Fruit fly (Drosophila melanogaster): ENCODE measurements around the gene SerRS-m.

Gene SerRS-m

dm6 chr3R:15293005-15293877 is 47.2 kb upstream of the SerRS-m start (continued):
- TF ChIP-seq CG9139 (GFP tag; optimal IDR thresholded peaks at IDR 0.05) (peak; percentile 1), Sox14 (GFP tag; optimal IDR thresholded peaks at IDR 0.05) (no peak), Blimp-1 (GFP tag; optimal IDR thresholded peaks at IDR 0.05) (peak; percentile 67), fd85E (GFP tag; optimal IDR thresholded peaks at IDR 0.05) (peak; percentile 8), Smox (GFP tag; optimal IDR thresholded peaks at IDR 0.05) (no peak), vri (GFP tag; optimal IDR thresholded peaks at IDR 0.05) (peak; percentile 48), CG3032 (tag; optimal IDR thresholded peaks at IDR 0.05) (no peak), Eip78C (GFP tag) (peak; percentile 79), CG6808 (GFP tag; optimal IDR thresholded peaks at IDR 0.05) (peak; percentile 44), Ets96B (tag; optimal IDR thresholded peaks at IDR 0.05) (no peak), CG6276 (GFP tag; optimal IDR thresholded peaks at IDR 0.05) (no peak), topi (GFP tag; optimal IDR thresholded peaks at IDR 0.05) (peak; percentile 38), CG6854 (GFP tag; optimal IDR thresholded peaks at IDR 0.05) (no peak), eg (GFP tag; IDR thresholded peaks at IDR 0.05) (no peak), CG10631 (GFP tag; optimal IDR thresholded peaks at IDR 0.05) (no peak), fd59A (GFP tag; optimal IDR thresholded peaks at IDR 0.05) (no peak), CG1621 (tag; optimal IDR thresholded peaks at IDR 0.05) (no peak), CG11762 (GFP tag; optimal IDR thresholded peaks at IDR 0.05; ENCODE audit: insufficient read depth) (no peak), net (GFP tag; optimal IDR thresholded peaks at IDR 0.05) (no peak), Sox15 (GFP tag; optimal IDR thresholded peaks at IDR 0.05) (no peak), Sox102F (GFP tag; optimal IDR thresholded peaks at IDR 0.05) (peak; percentile 52), Hr39 (GFP tag; optimal IDR thresholded peaks at IDR 0.05) (no peak), CG34406 (GFP tag; optimal IDR thresholded peaks at IDR 0.05) (peak; percentile 33), OdsH (GFP tag; optimal IDR thresholded peaks at IDR 0.05) (no peak), CG6792 (GFP tag; optimal IDR thresholded peaks at IDR 0.05) (peak; percentile 33), CG10669 (GFP tag; optimal IDR thresholded peaks at IDR 0.05) (no peak), Eip75B (GFP tag; optimal IDR thresholded peaks at IDR 0.05) (no peak)

dm6 chr3R:15293878-15294350 is 46.6 kb upstream of the SerRS-m start:
- TF ChIP-seq Blimp-1 (GFP tag; optimal IDR thresholded peaks at IDR 0.05) (peak; percentile 17), CG32006 (GFP tag; optimal IDR thresholded peaks at IDR 0.05) (no peak), acj6 (GFP tag; optimal IDR thresholded peaks at IDR 0.05) (no peak), vri (GFP tag; optimal IDR thresholded peaks at IDR 0.05) (peak; percentile 42), salr (GFP tag; optimal IDR thresholded peaks at IDR 0.05) (no peak), net (GFP tag; optimal IDR thresholded peaks at IDR 0.05) (no peak), CG6808 (GFP tag; optimal IDR thresholded peaks at IDR 0.05) (no peak)

- no peak for TF ChIP-seq CG8319 (GFP tag; optimal IDR thresholded peaks at IDR 0.05)
- TF ChIP-seq Hr4 (GFP tag; optimal IDR thresholded peaks at IDR 0.05), result no peak
- no peak for TF ChIP-seq Hr38 (GFP tag; optimal IDR thresholded peaks at IDR 0.05)
- TF ChIP-seq dsx (GFP tag; optimal IDR thresholded peaks at IDR 0.05; ENCODE audit: poor library complexity, severe bottlenecking), result no peak
- no peak for TF ChIP-seq eg (GFP tag; IDR thresholded peaks at IDR 0.05)
- TF ChIP-seq CG32006 (GFP tag; optimal IDR thresholded peaks at IDR 0.05), result no peak
- TF ChIP-seq fkh (GFP tag; optimal IDR thresholded peaks at IDR 0.05), result no peak
- peak; percentile 83 for TF ChIP-seq vri (GFP tag; optimal IDR thresholded peaks at IDR 0.05)
Measured at dm6 chr3R:15297904-15298303, 42.6 kb upstream of the SerRS-m start.

Data from whole organism, prepupa.